Worm (Caenorhabditis elegans): ENCODE measurements around the gene srh-268.

The srh-268 gene

ce11 chrV:7553873-7554362 is 14.8 kb downstream of the srh-268 start, which contains the start of gene ttr-10:
Gene ttr-10, minus strand, starts transcription at chrV:7553923.
- TF ChIP-seq lsy-12 (tag; optimal IDR thresholded peaks at IDR 0.05) (no peak), nhr-237 (tag; optimal IDR thresholded peaks at IDR 0.05) (no peak), skn-1 (tag; optimal IDR thresholded peaks at IDR 0.05) (no peak), ztf-4 (tag; optimal IDR thresholded peaks at IDR 0.05) (no peak)

- TF ChIP-seq pqm-1 (tag; optimal IDR thresholded peaks at IDR 0.05) (no peak), elt-1 (tag; optimal IDR thresholded peaks at IDR 0.05) (no peak), nhr-28 (tag; optimal IDR thresholded peaks at IDR 0.05) (no peak), hmg-11 (tag; optimal IDR thresholded peaks at IDR 0.05) (no peak), elt-2 (tag; optimal IDR thresholded peaks at IDR 0.05) (no peak), nhr-67 (tag; optimal IDR thresholded peaks at IDR 0.05) (no peak), ama-1 (optimal IDR thresholded peaks at IDR 0.05) (no peak), nfya-1 (tag; optimal IDR thresholded peaks at IDR 0.05; ENCODE audit: insufficient read depth) (no peak), elt-3 (tag; optimal IDR thresholded peaks at IDR 0.05) (no peak), nhr-43 (tag; optimal IDR thresholded peaks at IDR 0.05; ENCODE audit: poor library complexity, severe bottlenecking) (no peak), nhr-23 (tag; optimal IDR thresholded peaks at IDR 0.05) (no peak), sea-2 (GFP tag; optimal IDR thresholded peaks at IDR 0.05) (no peak), nhr-237 (tag; optimal IDR thresholded peaks at IDR 0.05) (no peak), lin-39 (tag; optimal IDR thresholded peaks at IDR 0.05) (no peak), fkh-2 (tag; optimal IDR thresholded peaks at IDR 0.05) (no peak), unc-39 (tag; optimal IDR thresholded peaks at IDR 0.05) (no peak), nhr-76 (tag; optimal IDR thresholded peaks at IDR 0.05) (no peak)
These were observed 16.8 kb downstream of the srh-268 start for ce11 chrV:7555875-7556274.

- TF ChIP-seq egl-5 (tag; optimal IDR thresholded peaks at IDR 0.05) (no peak), nhr-76 (tag; optimal IDR thresholded peaks at IDR 0.05) (no peak), nhr-12 (tag; optimal IDR thresholded peaks at IDR 0.05) (no peak), ZK546.5 (tag; optimal IDR thresholded peaks at IDR 0.05) (no peak), nhr-67 (tag; optimal IDR thresholded peaks at IDR 0.05) (no peak), unc-62 (GFP tag; optimal IDR thresholded peaks at IDR 0.05) (no peak), jun-1 (tag; optimal IDR thresholded peaks at IDR 0.05) (no peak), elt-2 (tag; optimal IDR thresholded peaks at IDR 0.05) (no peak), egl-27 (tag; optimal IDR thresholded peaks at IDR 0.05) (no peak), ceh-16 (tag; optimal IDR thresholded peaks at IDR 0.05) (no peak), snpc-4 (tag; optimal IDR thresholded peaks at IDR 0.05) (no peak), eor-1 (tag; optimal IDR thresholded peaks at IDR 0.05) (no peak), sea-2 (GFP tag; optimal IDR thresholded peaks at IDR 0.05) (no peak), nhr-28 (tag; optimal IDR thresholded peaks at IDR 0.05) (no peak), zag-1 (tag; optimal IDR thresholded peaks at IDR 0.05) (no peak), R02D3.7 (tag; optimal IDR thresholded peaks at IDR 0.05) (no peak), ztf-4 (tag; optimal IDR thresholded peaks at IDR 0.05) (no peak)
These were observed 19.6 kb downstream of the srh-268 start, which contains the start of gene ets-7 for ce11 chrV:7558693-7559092. Gene ets-7, minus strand, starts transcription at chrV:7558793.

- TF ChIP-seq egl-5 (tag; optimal IDR thresholded peaks at IDR 0.05) (no peak), skn-1 (tag; optimal IDR thresholded peaks at IDR 0.05) (no peak), egl-27 (tag; optimal IDR thresholded peaks at IDR 0.05) (no peak), lin-39 (tag; optimal IDR thresholded peaks at IDR 0.05) (no peak), daf-12 (tag; optimal IDR thresholded peaks at IDR 0.05) (no peak), fkh-2 (tag; optimal IDR thresholded peaks at IDR 0.05) (no peak), snpc-4 (tag; optimal IDR thresholded peaks at IDR 0.05) (no peak), eor-1 (tag; optimal IDR thresholded peaks at IDR 0.05) (no peak)
These were observed 23.8 kb downstream of the srh-268 start, which contains the start of gene F19F10.1 for ce11 chrV:7562947-7563346. Gene F19F10.1, plus strand, starts transcription at chrV:7563247.

ce11 chrV:7570290-7570689 is 31.2 kb downstream of the srh-268 start, which contains the start of gene clec-212:
Gene clec-212, minus strand, starts transcription at chrV:7570390.
- TF ChIP-seq fkh-10 (GFP tag; optimal IDR thresholded peaks at IDR 0.05) (no peak), nhr-11 (tag; optimal IDR thresholded peaks at IDR 0.05) (no peak), ceh-82 (tag; optimal IDR thresholded peaks at IDR 0.05) (no peak), mml-1 (tag; optimal IDR thresholded peaks at IDR 0.05) (no peak), nhr-77 (tag; optimal IDR thresholded peaks at IDR 0.05) (no peak), ceh-16 (tag; optimal IDR thresholded peaks at IDR 0.05) (no peak), mdl-1 (tag; optimal IDR thresholded peaks at IDR 0.05) (no peak), ZK546.5 (tag; optimal IDR thresholded peaks at IDR 0.05) (no peak), skn-1 (tag; optimal IDR thresholded peaks at IDR 0.05) (no peak), nhr-28 (tag; optimal IDR thresholded peaks at IDR 0.05) (no peak), nhr-67 (tag; optimal IDR thresholded peaks at IDR 0.05) (no peak), eor-1 (tag; optimal IDR thresholded peaks at IDR 0.05) (no peak), sea-2 (GFP tag; optimal IDR thresholded peaks at IDR 0.05) (no peak), nfya-1 (tag; optimal IDR thresholded peaks at IDR 0.05; ENCODE audit: insufficient read depth) (no peak), elt-2 (tag; optimal IDR thresholded peaks at IDR 0.05) (no peak)

All from whole organism, L3 larva.